Worm (Caenorhabditis elegans): ENCODE results near the gene bath-45.

DNA sequence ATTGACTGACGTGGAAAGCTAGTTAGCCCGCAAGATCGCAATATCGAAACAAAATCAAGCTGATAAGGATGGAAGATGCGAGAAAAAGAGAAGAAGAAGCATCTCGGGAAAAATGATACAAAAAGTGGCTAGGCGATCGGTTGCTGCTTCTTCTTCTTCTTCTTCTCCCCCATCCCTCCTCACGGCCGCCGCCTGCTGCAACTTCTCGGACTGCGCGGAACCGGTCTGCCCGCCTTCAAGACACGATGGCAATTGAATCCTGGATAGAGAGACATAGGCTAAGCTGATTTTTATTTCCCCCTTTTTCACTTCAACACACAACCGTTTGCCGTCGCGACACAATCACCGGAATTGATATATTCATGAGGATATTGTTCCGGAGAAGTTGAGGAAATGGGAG lies 51.6 kb downstream of the bath-45 start:
- TF ChIP-seq T22C8.4 (GFP tag; IDR thresholded peaks at IDR 0.05) (no peak), klf-2 (GFP tag; conservative IDR thresholded peaks at IDR 0.05) (no peak)
